Fruit fly (Drosophila melanogaster): ENCODE data around the gene msn.

Gene msn

DNA sequence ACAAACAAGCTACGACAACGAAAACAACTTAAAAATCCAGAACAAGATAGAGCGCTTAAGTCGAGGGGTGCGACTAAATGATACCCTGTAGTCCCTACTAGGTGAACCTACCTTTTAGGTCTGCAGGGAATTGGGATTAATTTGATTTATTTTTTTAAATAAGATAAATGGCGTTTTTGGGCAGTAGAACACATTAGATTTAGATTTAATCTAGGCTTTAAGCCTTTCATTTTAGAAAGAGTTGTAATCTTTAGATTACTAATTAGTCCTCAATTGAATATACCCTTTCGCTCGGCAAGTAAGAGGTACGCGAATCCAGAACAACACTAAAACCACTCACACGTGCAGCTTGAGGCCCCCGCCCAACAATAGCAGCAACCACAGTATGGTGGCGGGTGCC lies 27.9 kb upstream of the msn start (continued):
- TF ChIP-seq CG32006 (GFP tag; optimal IDR thresholded peaks at IDR 0.05): peak; percentile 38
- peak; percentile 59 for TF ChIP-seq svp (GFP tag)
- no peak for TF ChIP-seq net (GFP tag; optimal IDR thresholded peaks at IDR 0.05)
- TF ChIP-seq CG4318 (GFP tag; optimal IDR thresholded peaks at IDR 0.05): peak; percentile 13
- no peak for TF ChIP-seq CG3919 (GFP tag; optimal IDR thresholded peaks at IDR 0.05)

DNA sequence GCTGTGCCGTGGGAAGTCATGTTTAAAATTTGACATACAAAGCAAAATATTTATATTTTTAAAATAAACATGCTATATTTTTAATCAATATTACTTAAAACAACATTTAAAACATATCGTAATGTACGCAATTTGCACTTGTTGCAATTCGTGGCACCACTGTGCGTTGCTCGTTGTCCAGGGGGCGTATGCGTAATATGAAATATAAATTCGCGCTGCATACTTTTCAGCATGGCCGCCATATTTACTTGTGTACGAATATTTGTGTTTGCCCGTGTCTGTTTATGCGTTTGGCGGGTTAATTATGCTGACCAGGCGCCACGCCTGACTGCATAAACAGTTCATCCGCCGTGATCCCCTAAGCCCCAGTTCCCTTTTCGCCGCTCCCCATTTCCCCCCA lies 22.5 kb upstream of the msn start:
- TF ChIP-seq dsx (GFP tag; optimal IDR thresholded peaks at IDR 0.05; ENCODE audit: poor library complexity, severe bottlenecking): no peak
- TF ChIP-seq Sox15 (GFP tag; optimal IDR thresholded peaks at IDR 0.05): no peak
- no peak for TF ChIP-seq fkh (GFP tag; optimal IDR thresholded peaks at IDR 0.05)
- no peak for TF ChIP-seq CG6808 (GFP tag; optimal IDR thresholded peaks at IDR 0.05)
- no peak for TF ChIP-seq CG11294 (GFP tag; IDR thresholded peaks at IDR 0.05)
- TF ChIP-seq svp (GFP tag): peak; percentile 20
- TF ChIP-seq CG6163 (GFP tag; IDR thresholded peaks at IDR 0.05): no peak
- no peak for TF ChIP-seq fd59A (GFP tag; optimal IDR thresholded peaks at IDR 0.05)
- no peak for TF ChIP-seq Sox14 (GFP tag; optimal IDR thresholded peaks at IDR 0.05)
- TF ChIP-seq CG10631 (GFP tag; optimal IDR thresholded peaks at IDR 0.05): no peak
- TF ChIP-seq cyc (GFP tag; optimal IDR thresholded peaks at IDR 0.05): no peak
- TF ChIP-seq CG15336 (GFP tag; IDR thresholded peaks at IDR 0.05): 0 out of 2 replicates have a peak, but pooled peaks have one; percentile 6
- TF ChIP-seq lz (GFP tag; optimal IDR thresholded peaks at IDR 0.05): no peak
- no peak for TF ChIP-seq CG6854 (GFP tag; optimal IDR thresholded peaks at IDR 0.05)
- no peak for TF ChIP-seq topi (GFP tag; optimal IDR thresholded peaks at IDR 0.05)
- peak; percentile 8 for TF ChIP-seq Eip78C (GFP tag)

DNA sequence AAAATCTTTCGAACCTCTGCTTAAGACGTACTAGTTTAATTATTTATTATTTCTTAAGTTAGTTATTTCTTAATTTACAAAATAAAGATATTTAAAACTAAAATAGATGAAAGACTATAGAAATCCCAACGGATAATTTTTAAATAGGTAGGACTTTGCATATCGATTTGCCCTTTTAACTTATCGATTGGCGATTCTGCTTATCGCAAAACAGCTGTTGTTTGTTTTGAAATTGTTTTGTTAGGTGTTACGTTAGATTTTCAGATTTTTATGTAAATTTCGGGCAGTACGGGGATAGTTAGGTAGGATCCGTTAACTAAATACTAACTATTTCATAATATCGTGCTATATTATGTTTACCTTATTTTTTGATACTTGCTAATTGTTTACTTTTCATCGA lies 13.8 kb upstream of the msn start, which contains the start of gene CG16986:
Gene CG16986 (plus strand): TSS at position 188 of the 400 bp plus-strand sequence.
- TF ChIP-seq svp (GFP tag) (no peak), CG31627 (GFP tag; optimal IDR thresholded peaks at IDR 0.05) (no peak), vri (GFP tag; optimal IDR thresholded peaks at IDR 0.05) (no peak), acj6 (GFP tag; optimal IDR thresholded peaks at IDR 0.05) (no peak), pdm3 (GFP tag; optimal IDR thresholded peaks at IDR 0.05) (no peak), Ets21C (GFP tag; optimal IDR thresholded peaks at IDR 0.05) (no peak), CG10669 (GFP tag; optimal IDR thresholded peaks at IDR 0.05) (no peak)

DNA sequence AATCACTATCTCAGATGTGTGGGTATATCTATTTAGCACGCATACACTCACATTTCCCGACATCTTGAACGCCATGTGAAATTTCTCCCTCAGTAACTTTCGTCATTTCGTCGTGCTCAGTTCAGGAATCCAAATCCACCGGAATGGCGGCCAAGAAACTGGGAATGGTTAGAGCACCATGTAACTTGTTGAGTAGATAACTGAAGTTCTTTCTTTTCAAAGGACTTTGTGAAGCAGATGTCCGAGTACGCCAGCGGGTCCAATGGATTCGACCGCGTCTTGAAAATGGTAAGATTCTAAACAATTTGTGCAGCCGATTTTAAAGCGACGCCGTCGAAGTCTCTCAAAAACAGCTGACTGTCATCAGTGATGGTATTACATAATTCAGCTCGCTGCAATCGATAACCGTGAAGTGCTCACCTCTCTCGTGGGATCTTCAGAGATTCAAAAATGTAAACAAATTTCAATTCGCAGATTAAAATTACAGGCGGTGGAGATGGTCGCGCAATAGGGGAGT lies 12.9 kb upstream of the msn start, which contains the start of the genes CG16985 and CG12182:
Gene CG16985 (plus strand): TSS at position 84 of the 517 bp plus-strand sequence.
Gene CG12182 (minus strand): TSS at position 366 of the 517 bp plus-strand sequence.
- no peak for TF ChIP-seq CG3919 (GFP tag; optimal IDR thresholded peaks at IDR 0.05)
- no peak for TF ChIP-seq acj6 (GFP tag; optimal IDR thresholded peaks at IDR 0.05)
- TF ChIP-seq Hr4 (GFP tag; optimal IDR thresholded peaks at IDR 0.05): no peak
- peak; percentile 33 for TF ChIP-seq CG16779 (tag; optimal IDR thresholded peaks at IDR 0.05)
- TF ChIP-seq fd85E (GFP tag; optimal IDR thresholded peaks at IDR 0.05): no peak
- TF ChIP-seq CG6792 (GFP tag; optimal IDR thresholded peaks at IDR 0.05): no peak
- no peak for TF ChIP-seq Sox102F (GFP tag; optimal IDR thresholded peaks at IDR 0.05)
- no peak for TF ChIP-seq lz (GFP tag; optimal IDR thresholded peaks at IDR 0.05)
- no peak for TF ChIP-seq spab (GFP tag; optimal IDR thresholded peaks at IDR 0.05)
- no peak for TF ChIP-seq eg (GFP tag; IDR thresholded peaks at IDR 0.05)
- no peak for TF ChIP-seq Sox14 (GFP tag; optimal IDR thresholded peaks at IDR 0.05)
- peak; percentile 13 for TF ChIP-seq Hr39 (GFP tag; optimal IDR thresholded peaks at IDR 0.05)
- TF ChIP-seq CG15336 (GFP tag; IDR thresholded peaks at IDR 0.05): no peak
- TF ChIP-seq OdsH (GFP tag; optimal IDR thresholded peaks at IDR 0.05): no peak
- TF ChIP-seq CG8632 (GFP tag; optimal IDR thresholded peaks at IDR 0.05): no peak
- no peak for TF ChIP-seq CG9139 (GFP tag; optimal IDR thresholded peaks at IDR 0.05)
- TF ChIP-seq Gug (GFP tag; IDR thresholded peaks at IDR 0.05): no peak
- no peak for TF ChIP-seq Ets96B (tag; optimal IDR thresholded peaks at IDR 0.05)
- peak; percentile 51 for TF ChIP-seq achi (GFP tag; optimal IDR thresholded peaks at IDR 0.05)
- TF ChIP-seq CG3032 (tag; optimal IDR thresholded peaks at IDR 0.05): no peak
- no peak for TF ChIP-seq CG10631 (GFP tag; optimal IDR thresholded peaks at IDR 0.05)
- TF ChIP-seq Eip78C (GFP tag): no peak
- no peak for TF ChIP-seq Lpt (GFP tag; optimal IDR thresholded peaks at IDR 0.05)
- TF ChIP-seq Sox15 (GFP tag; optimal IDR thresholded peaks at IDR 0.05): no peak
- TF ChIP-seq Smox (GFP tag; optimal IDR thresholded peaks at IDR 0.05): no peak
- TF ChIP-seq CG6163 (GFP tag; IDR thresholded peaks at IDR 0.05): 0 out of 3 replicates have a peak, but pooled peaks have one; percentile 26
- TF ChIP-seq CG8119 (GFP tag; IDR thresholded peaks at IDR 0.05): no peak
- no peak for TF ChIP-seq Met (GFP tag; optimal IDR thresholded peaks at IDR 0.05)
- TF ChIP-seq dac (GFP tag; optimal IDR thresholded peaks at IDR 0.05): no peak
- peak; percentile 4 for TF ChIP-seq esn (GFP tag; optimal IDR thresholded peaks at IDR 0.05)
- TF ChIP-seq fkh (GFP tag; optimal IDR thresholded peaks at IDR 0.05): peak; percentile 13
